Fruit fly (Drosophila melanogaster) whole organism, embryonic: ENCODE measurements around the gene ac.

Source experiments
- ATbp ChIP-seq: fragments of 200-800 bp; sonication (Bioruptor generic); optimal IDR thresholded peaks from 2 replicates; lab custom pipeline; 2017; ENCODE audit warnings: missing biosample characterization, mild to moderate bottlenecking, missing genetic modification characterization, missing genetic modification reagents
- Abd-B ChIP-seq: fragments of 200-800 bp; sonication (Bioruptor generic); optimal IDR thresholded peaks from 2 replicates; lab custom pipeline; 2018; ENCODE audit warnings: missing biosample characterization, mild to moderate bottlenecking, missing genetic modification characterization, moderate library complexity
- Awh ChIP-seq: fragments of 200-800 bp; sonication (Bioruptor generic); IDR thresholded peaks from 2 replicates; pipeline ENCODE4, ENCODE4 v1.3.6; 2022; ENCODE audit warnings: missing biosample characterization, missing genetic modification characterization
- BtbVII ChIP-seq: fragments of 200-800 bp; sonication (Bioruptor generic); optimal IDR thresholded peaks from 3 replicates; lab custom pipeline; 2017; ENCODE audit warnings: missing biosample characterization, mild to moderate bottlenecking, missing genetic modification characterization
- Bteb2 ChIP-seq: fragments of 200-800 bp; sonication (Bioruptor generic); optimal IDR thresholded peaks from 2 replicates; lab custom pipeline; 2016; ENCODE audit warnings: missing biosample characterization, missing genetic modification characterization
- C15 ChIP-seq: fragments of 200-800 bp; sonication (Bioruptor generic); IDR thresholded peaks from 3 replicates; pipeline ENCODE4 v1.3.6; 2022; ENCODE audit warnings: missing biosample characterization, missing genetic modification characterization
- CG10321 ChIP-seq: fragments of 200-800 bp; sonication (Bioruptor generic); IDR thresholded peaks from 2 replicates; pipeline ENCODE4 v1.3.6; 2022; ENCODE audit warnings: missing biosample characterization, missing genetic modification characterization
- CG10462 ChIP-seq: fragments of 200-800 bp; sonication (Bioruptor generic); optimal IDR thresholded peaks from 2 replicates; lab custom pipeline; 2016; ENCODE audit warnings: missing biosample characterization, missing genetic modification characterization
- CG10543 ChIP-seq: fragments of 200-800 bp; sonication (Bioruptor generic); optimal IDR thresholded peaks from 3 replicates; lab custom pipeline; 2017; ENCODE audit warnings: missing biosample characterization, mild to moderate bottlenecking, missing genetic modification characterization, moderate library complexity
- CG10979 ChIP-seq: fragments of 200-800 bp; sonication (Bioruptor generic); optimal IDR thresholded peaks from 2 replicates; lab custom pipeline; 2018; ENCODE audit warnings: missing biosample characterization, mild to moderate bottlenecking, missing genetic modification characterization, moderate library complexity
- CG11085 ChIP-seq: fragments of 200-800 bp; sonication (Bioruptor generic); IDR thresholded peaks from 2 replicates; pipeline ENCODE4 v1.3.6; 2022; ENCODE audit warnings: missing biosample characterization, missing genetic modification characterization
- CG12104 ChIP-seq: fragments of 200-800 bp; sonication (Bioruptor generic); optimal IDR thresholded peaks from 3 replicates; lab custom pipeline; 2016; ENCODE audit warnings: missing biosample characterization, missing genetic modification characterization
- CG12299 ChIP-seq: fragments of 200-800 bp; sonication (Bioruptor generic); optimal IDR thresholded peaks from 2 replicates; lab custom pipeline; 2018; ENCODE audit warnings: missing biosample characterization, mild to moderate bottlenecking, missing genetic modification characterization
- CG1647 ChIP-seq: fragments of 200-800 bp; sonication (Bioruptor generic); optimal IDR thresholded peaks from 3 replicates; lab custom pipeline; 2016; ENCODE audit warnings: missing biosample characterization, missing genetic modification characterization
- CG17568 ChIP-seq: fragments of 200-800 bp; sonication (Bioruptor generic); optimal IDR thresholded peaks from 2 replicates; lab custom pipeline; 2018; ENCODE audit warnings: missing biosample characterization, mild to moderate bottlenecking, missing genetic modification characterization, moderate library complexity
- CG18619 ChIP-seq: fragments of 200-800 bp; sonication (Bioruptor generic); optimal IDR thresholded peaks from 3 replicates; lab custom pipeline; 2017; ENCODE audit warnings: missing biosample characterization, mild to moderate bottlenecking, missing genetic modification characterization
- CG30403 ChIP-seq: fragments of 200-800 bp; sonication (Bioruptor generic); optimal IDR thresholded peaks from 3 replicates; lab custom pipeline; 2016; ENCODE audit warnings: missing biosample characterization, missing genetic modification characterization
- CG31365 ChIP-seq: fragments of 200-800 bp; sonication (Bioruptor generic); optimal IDR thresholded peaks from 2 replicates; lab custom pipeline; 2018; ENCODE audit warnings: missing biosample characterization, mild to moderate bottlenecking, missing genetic modification characterization
- CG31441 ChIP-seq: fragments of 200-800 bp; sonication (Bioruptor generic); IDR thresholded peaks from 2 replicates; pipeline ENCODE4 v1.3.6; 2022; ENCODE audit warnings: missing biosample characterization, missing genetic modification characterization
- CG4282 ChIP-seq: fragments of 200-800 bp; sonication (Bioruptor generic); optimal IDR thresholded peaks from 2 replicates; lab custom pipeline; 2016; ENCODE audit warnings: missing biosample characterization, missing genetic modification characterization
- CG4854 ChIP-seq: fragments of 200-800 bp; sonication (Bioruptor generic); optimal IDR thresholded peaks from 2 replicates; lab custom pipeline; 2016; ENCODE audit warnings: missing biosample characterization, missing genetic modification characterization, inconsistent platforms
- CG5953 ChIP-seq: fragments of 200-800 bp; sonication (Bioruptor generic); IDR thresholded peaks from 2 replicates; pipeline ENCODE4 v1.3.6; 2022; ENCODE audit warnings: missing biosample characterization, missing genetic modification characterization
- CG6683 ChIP-seq: fragments of 200-800 bp; sonication (Bioruptor generic); optimal IDR thresholded peaks from 2 replicates; lab custom pipeline; 2017; ENCODE audit warnings: missing biosample characterization, mild to moderate bottlenecking, missing genetic modification characterization, missing genetic modification reagents
- CG6689 ChIP-seq: fragments of 200-800 bp; sonication (Bioruptor generic); IDR thresholded peaks from 2 replicates; pipeline ENCODE4 v1.3.6; 2022; ENCODE audit warnings: missing biosample characterization, missing genetic modification characterization
- CG7963 ChIP-seq: fragments of 200-800 bp; sonication (Bioruptor generic); IDR thresholded peaks from 3 replicates; pipeline ENCODE4 v1.3.6; 2022; ENCODE audit warnings: missing biosample characterization, missing genetic modification characterization; ENCODE audit not compliant: partially characterized antibody
- CG7987 ChIP-seq: fragments of 200-800 bp; sonication (Bioruptor generic); optimal IDR thresholded peaks from 2 replicates; lab custom pipeline; 2018; ENCODE audit warnings: missing biosample characterization, mild to moderate bottlenecking, missing genetic modification characterization, moderate library complexity
- CG8388 ChIP-seq: fragments of 200-800 bp; sonication (Bioruptor generic); optimal IDR thresholded peaks from 2 replicates; lab custom pipeline; 2019; ENCODE audit warnings: missing biosample characterization, mild to moderate bottlenecking, missing genetic modification characterization, moderate library complexity
- CG9797 ChIP-seq: fragments of 200-800 bp; sonication (Bioruptor generic); optimal IDR thresholded peaks from 3 replicates; lab custom pipeline; 2018; ENCODE audit warnings: missing biosample characterization, mild to moderate bottlenecking, missing genetic modification characterization
- Chrac-16 ChIP-seq: fragments of 200-800 bp; sonication (Bioruptor generic); optimal IDR thresholded peaks from 3 replicates; lab custom pipeline; 2016; ENCODE audit warnings: missing biosample characterization, missing genetic modification characterization
- Dip2 ChIP-seq: fragments of 200-800 bp; sonication (Bioruptor generic); IDR thresholded peaks from 2 replicates; pipeline ENCODE4 v1.3.6; 2022; ENCODE audit warnings: missing biosample characterization, missing genetic modification characterization
- ERR ChIP-seq: fragments of 200-800 bp; sonication (Bioruptor generic); optimal IDR thresholded peaks from 2 replicates; lab custom pipeline; 2016; ENCODE audit warnings: missing biosample characterization, missing genetic modification characterization
- Fer3 ChIP-seq: fragments of 200-800 bp; sonication (Bioruptor generic); optimal IDR thresholded peaks from 2 replicates; lab custom pipeline; 2018; ENCODE audit warnings: missing biosample characterization, mild to moderate bottlenecking, missing genetic modification characterization, moderate library complexity
- Hmr ChIP-seq: fragments of 200-800 bp; sonication (Bioruptor generic); optimal IDR thresholded peaks from 3 replicates; lab custom pipeline; 2017; ENCODE audit warnings: mild to moderate bottlenecking, missing biosample characterization, missing genetic modification reagents, missing genetic modification characterization
- Oaz ChIP-seq: fragments of 200-800 bp; sonication (Bioruptor generic); IDR thresholded peaks from 2 replicates; pipeline ENCODE4 v1.3.6; 2022; ENCODE audit warnings: missing biosample characterization, missing genetic modification characterization
- Optix ChIP-seq: fragments of 200-800 bp; sonication (Bioruptor generic); IDR thresholded peaks from 3 replicates; pipeline ENCODE4 v1.3.6; 2022; ENCODE audit warnings: missing biosample characterization, missing genetic modification characterization
- ara ChIP-seq: fragments of 200-800 bp; sonication (Bioruptor generic); IDR thresholded peaks from 2 replicates; pipeline ENCODE4 v1.3.6; 2022; ENCODE audit warnings: missing biosample characterization, missing genetic modification characterization
- bsh ChIP-seq, 2 experiments: fragments of 200-800 bp; sonication (Bioruptor generic); optimal IDR thresholded peaks; 2 replicates each; lab custom pipeline; 2017 to 2018; ENCODE audit warnings: mild to moderate bottlenecking in 2 of 2, missing biosample characterization in 2 of 2, missing genetic modification characterization in 2 of 2, moderate library complexity in 1 of 2
- cwo ChIP-seq: fragments of 200-800 bp; sonication (Bioruptor generic); optimal IDR thresholded peaks from 3 replicates; lab custom pipeline; 2017; ENCODE audit warnings: missing biosample characterization, missing genetic modification characterization, mild to moderate bottlenecking, moderate library complexity, missing genetic modification reagents
- dm ChIP-seq: fragments of 200-800 bp; sonication (Bioruptor generic); optimal IDR thresholded peaks from 3 replicates; lab custom pipeline; 2016; ENCODE audit warnings: missing biosample characterization, missing genetic modification characterization
- h ChIP-seq: fragments of >200 bp; optimal IDR thresholded peaks from 2 replicates; lab custom pipeline; 2017
- ind ChIP-seq: fragments of 200-800 bp; sonication (Bioruptor generic); optimal IDR thresholded peaks from 3 replicates; lab custom pipeline; 2016; ENCODE audit warnings: missing biosample characterization, missing genetic modification characterization
- kah ChIP-seq: fragments of 200-800 bp; sonication (Bioruptor generic); optimal IDR thresholded peaks from 2 replicates; lab custom pipeline; 2018; ENCODE audit warnings: missing biosample characterization, mild to moderate bottlenecking, missing genetic modification characterization
- knrl ChIP-seq: fragments of 200-800 bp; sonication (Bioruptor generic); IDR thresholded peaks from 3 replicates; pipeline ENCODE4 v1.3.6; 2022; ENCODE audit warnings: missing biosample characterization, missing genetic modification characterization; ENCODE audit not compliant: partially characterized antibody
- lola ChIP-seq, 3 experiments: fragments of >200 bp in 2 of 3; fragments of 200-800 bp in 1 of 3; sonication (Bioruptor generic) in 1 of 3; optimal IDR thresholded peaks; 2 replicates each; lab custom pipeline; 2017 to 2019; ENCODE audit warnings: missing biosample characterization in 3 of 3, missing genetic modification characterization in 3 of 3, mild to moderate bottlenecking in 1 of 3, moderate library complexity in 1 of 3
- mam ChIP-seq: fragments of 200-800 bp; sonication (Bioruptor generic); optimal IDR thresholded peaks from 3 replicates; lab custom pipeline; 2016; ENCODE audit warnings: missing biosample characterization, missing genetic modification characterization
- nmo ChIP-seq: fragments of 200-800 bp; sonication (Bioruptor generic); optimal IDR thresholded peaks from 2 replicates; lab custom pipeline; 2018; ENCODE audit warnings: missing biosample characterization, mild to moderate bottlenecking, missing genetic modification characterization, moderate library complexity
- org-1 ChIP-seq: fragments of 200-800 bp; sonication (Bioruptor generic); optimal IDR thresholded peaks from 2 replicates; lab custom pipeline; 2017; ENCODE audit warnings: missing biosample characterization, missing genetic modification characterization
- p53 ChIP-seq: fragments of 200-800 bp; sonication (Bioruptor generic); optimal IDR thresholded peaks from 2 replicates; lab custom pipeline; 2016; ENCODE audit warnings: missing biosample characterization, missing genetic modification characterization
- peb ChIP-seq: fragments of 200-800 bp; sonication (Bioruptor generic); IDR thresholded peaks from 2 replicates; pipeline ENCODE4 v1.3.6; 2022; ENCODE audit warnings: missing biosample characterization, missing genetic modification characterization
- pfk ChIP-seq: fragments of 200-800 bp; sonication (Bioruptor generic); optimal IDR thresholded peaks from 2 replicates; lab custom pipeline; 2018; ENCODE audit warnings: missing biosample characterization, mild to moderate bottlenecking, missing genetic modification characterization, moderate library complexity
- so ChIP-seq: fragments of 200-800 bp; sonication (Bioruptor generic); IDR thresholded peaks from 3 replicates; pipeline ENCODE4 v1.3.6; 2022; ENCODE audit warnings: missing biosample characterization, missing genetic modification characterization
- tll ChIP-seq, 2 experiments: fragments of 200-800 bp in 1 of 2; fragments of >200 bp in 1 of 2; sonication (Bioruptor generic) in 1 of 2; optimal IDR thresholded peaks; 2 replicates each; lab custom pipeline; 2017 to 2019; ENCODE audit warnings: missing biosample characterization in 2 of 2, missing genetic modification characterization in 2 of 2, mild to moderate bottlenecking in 1 of 2, moderate library complexity in 1 of 2

Gene ac

DNA sequence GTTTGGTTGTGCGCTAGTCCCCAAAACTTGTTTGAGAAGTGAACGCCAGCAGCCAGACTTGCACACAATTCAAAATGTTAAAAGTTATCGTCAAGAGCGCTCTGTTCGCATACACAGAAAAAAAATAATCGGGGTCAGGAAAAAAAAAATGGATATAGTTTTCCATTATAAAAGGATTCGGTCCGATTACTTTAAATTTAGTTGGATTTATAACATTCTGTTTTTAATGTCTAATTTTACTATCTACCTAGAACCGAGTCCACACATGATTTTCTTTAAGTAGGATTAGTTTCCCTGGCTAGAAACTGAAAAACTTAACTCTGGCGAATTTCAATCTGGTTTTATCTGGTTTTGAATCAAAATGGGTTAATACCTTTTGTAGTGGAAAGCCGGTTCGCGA, 24.6 kb upstream of the ac start (continued):
- no peak for TF ChIP-seq so (GFP tag; lab: Robert Waterston, UW)
- no peak for TF ChIP-seq cwo
- TF ChIP-seq dm (GFP tag; lab: Kevin White, UChicago): no peak
- no peak for TF ChIP-seq lola (GFP tag; optimal IDR thresholded peaks at IDR 0.05; lab: Kevin White, UChicago)
- no peak for TF ChIP-seq BtbVII (GFP tag; lab: Kevin White, UChicago)
- TF ChIP-seq Optix (GFP tag; lab: Robert Waterston, UW): no peak
- no peak for TF ChIP-seq Oaz (GFP tag; lab: Robert Waterston, UW)
- no peak for TF ChIP-seq CG7987 (GFP tag; lab: Kevin White, UChicago)
- TF ChIP-seq Awh (GFP tag; lab: Robert Waterston, UW): no peak
- TF ChIP-seq ind (GFP tag; lab: Kevin White, UChicago): no peak
- peak; percentile 31 to 76 for TF ChIP-seq bsh (GFP tag; optimal IDR thresholded peaks at IDR 0.05; lab: Kevin White, UChicago)
- no peak for TF ChIP-seq CG9797
- TF ChIP-seq CG4854 (GFP tag; lab: Kevin White, UChicago): no peak
- TF ChIP-seq p53: no peak
- no peak for TF ChIP-seq CG4282
- TF ChIP-seq Fer3 (tag; lab: Kevin White, UChicago): no peak
- TF ChIP-seq CG6683 (GFP tag; lab: Kevin White, UChicago): no peak
- no peak for TF ChIP-seq CG12104
- TF ChIP-seq CG10543 (GFP tag; lab: Kevin White, UChicago): no peak
- peak; percentile 38; the same call in 1 of the 2 replicates for TF ChIP-seq CG31441 (GFP tag; lab: Robert Waterston, UW)
- no peak for TF ChIP-seq CG10321
- TF ChIP-seq Hmr (GFP tag; lab: Kevin White, UChicago): no peak
- TF ChIP-seq Chrac-16 (GFP tag; lab: Kevin White, UChicago): no peak
- no peak for TF ChIP-seq Abd-B (GFP tag; lab: Kevin White, UChicago)
- TF ChIP-seq C15 (GFP tag; lab: Robert Waterston, UW): no peak
- no peak for TF ChIP-seq CG10462 (GFP tag; lab: Kevin White, UChicago)
- no peak for TF ChIP-seq CG1647 (GFP tag; lab: Kevin White, UChicago)
- TF ChIP-seq ATbp: no peak
- TF ChIP-seq h (lab: Kevin White, UChicago): no peak
- no peak for TF ChIP-seq pfk (GFP tag; lab: Kevin White, UChicago)
- no peak for TF ChIP-seq CG11085 (GFP tag; lab: Robert Waterston, UW)
- no peak for TF ChIP-seq CG31365 (tag; lab: Kevin White, UChicago)
- TF ChIP-seq peb (GFP tag; lab: Robert Waterston, UW): no peak
- no peak for TF ChIP-seq CG18619 (GFP tag; lab: Kevin White, UChicago)
- no peak for TF ChIP-seq ERR (GFP tag; lab: Kevin White, UChicago)
- TF ChIP-seq nmo (GFP tag; lab: Kevin White, UChicago): peak; percentile 11
- TF ChIP-seq CG30403 (GFP tag; lab: Kevin White, UChicago): peak; percentile 29
- TF ChIP-seq CG10979 (tag; lab: Kevin White, UChicago): no peak
- TF ChIP-seq org-1 (GFP tag; lab: Kevin White, UChicago): no peak
- TF ChIP-seq tll (GFP tag; optimal IDR thresholded peaks at IDR 0.05; lab: Kevin White, UChicago): no peak
- TF ChIP-seq CG8388 (GFP tag; lab: Kevin White, UChicago): peak; percentile 11
- no peak for TF ChIP-seq CG12299 (tag; lab: Kevin White, UChicago)
- no peak for TF ChIP-seq CG17568 (GFP tag; lab: Kevin White, UChicago)
- no peak for TF ChIP-seq ara (GFP tag; lab: Robert Waterston, UW)
- no peak for TF ChIP-seq CG5953 (GFP tag; lab: Robert Waterston, UW)
- no peak for TF ChIP-seq Dip2 (GFP tag; lab: Robert Waterston, UW)
- peak; percentile 8 for TF ChIP-seq mam (GFP tag; lab: Kevin White, UChicago)
- 0 out of 2 replicates have a peak, but pooled peaks have one; percentile 16 for TF ChIP-seq CG6689
- TF ChIP-seq kah (GFP tag; lab: Kevin White, UChicago): no peak
- no peak for TF ChIP-seq knrl (GFP tag; lab: Robert Waterston, UW)
- no peak for TF ChIP-seq Bteb2 (GFP tag; lab: Kevin White, UChicago)
- TF ChIP-seq CG7963 (GFP tag; lab: Robert Waterston, UW): no peak
